Worm (Caenorhabditis elegans) whole organism, young adult: ENCODE data around the gene cdc-25.3.

Experiments
- B0336.3 ChIP-seq: fragments of 200-800 bp; sonication (Bioruptor generic); IDR thresholded peaks from 2 replicates; pipeline ENCODE4 v1.3.6; 2022; ENCODE audit warnings: missing genetic modification characterization, missing compliant biosample characterization
- C17E4.6 ChIP-seq: fragments of 200-800 bp; sonication (Bioruptor generic); IDR thresholded peaks from 2 replicates; pipeline ENCODE4 v1.3.6; 2022; ENCODE audit warnings: missing genetic modification reagents, missing genetic modification characterization, missing compliant biosample characterization
- D2030.7 ChIP-seq: fragments of 200-800 bp; sonication (Bioruptor generic); IDR thresholded peaks from 2 replicates; pipeline ENCODE4 v1.3.6; 2022; ENCODE audit warnings: missing genetic modification reagents, missing genetic modification characterization, missing compliant biosample characterization
- F52B5.7 ChIP-seq: sonication (generic microtip); optimal IDR thresholded peaks from 2 replicates; lab custom pipeline; 2016; ENCODE audit warnings: mild to moderate bottlenecking, missing genetic modification characterization, missing compliant biosample characterization
- F57C9.4 ChIP-seq: sonication (generic microtip); optimal IDR thresholded peaks from 2 replicates; lab custom pipeline; 2017; ENCODE audit warnings: mild to moderate bottlenecking, missing genetic modification characterization, missing compliant biosample characterization
- K11D2.4 ChIP-seq: fragments of 200-800 bp; sonication (Bioruptor generic); IDR thresholded peaks from 2 replicates; pipeline ENCODE4 v1.3.6; 2022; ENCODE audit warnings: missing genetic modification reagents, missing genetic modification characterization, missing compliant biosample characterization
- T07F8.4 ChIP-seq: sonication (generic microtip); optimal IDR thresholded peaks from 2 replicates; lab custom pipeline; 2016; ENCODE audit warnings: mild to moderate bottlenecking, missing genetic modification characterization, moderate library complexity, missing compliant biosample characterization
- Y53G8AR.9 ChIP-seq: fragments of 200-800 bp; sonication (Bioruptor generic); conservative IDR thresholded peaks from 2 replicates; pipeline ENCODE4 v1.3.6; 2022; ENCODE audit warnings: missing genetic modification reagents, missing genetic modification characterization, missing compliant biosample characterization
- Y67H2A.10 ChIP-seq: fragments of 200-800 bp; sonication (Bioruptor generic); conservative IDR thresholded peaks from 2 replicates; pipeline ENCODE4 v1.3.6; 2022; ENCODE audit warnings: missing genetic modification reagents, missing genetic modification characterization, missing compliant biosample characterization
- Y95B8A.8 ChIP-seq: fragments of 200-800 bp; sonication (Bioruptor generic); IDR thresholded peaks from 2 replicates; pipeline ENCODE4 v1.3.6; 2022; ENCODE audit warnings: missing genetic modification reagents, missing genetic modification characterization, missing compliant biosample characterization
- aptf-3 ChIP-seq: fragments of 200-800 bp; sonication (Bioruptor generic); IDR thresholded peaks from 2 replicates; pipeline ENCODE4 v1.3.6; 2022; ENCODE audit warnings: missing genetic modification characterization, missing compliant biosample characterization
- athp-1 ChIP-seq: sonication (generic microtip); optimal IDR thresholded peaks from 2 replicates; lab custom pipeline; 2017; ENCODE audit warnings: mild to moderate bottlenecking, missing genetic modification characterization, missing compliant biosample characterization
- attf-6 ChIP-seq: fragments of 200-800 bp; sonication (Bioruptor generic); IDR thresholded peaks from 2 replicates; pipeline ENCODE4 v1.3.6; 2022; ENCODE audit warnings: missing genetic modification reagents, missing genetic modification characterization, missing compliant biosample characterization
- bed-1 ChIP-seq: fragments of 200-800 bp; sonication (Bioruptor generic); IDR thresholded peaks from 2 replicates; pipeline ENCODE4 v1.3.6; 2022; ENCODE audit warnings: missing genetic modification reagents, missing genetic modification characterization, missing compliant biosample characterization
- bed-2 ChIP-seq: fragments of 200-800 bp; sonication (Bioruptor generic); IDR thresholded peaks from 2 replicates; pipeline ENCODE4 v1.3.6; 2022; ENCODE audit warnings: missing genetic modification reagents, missing genetic modification characterization, missing compliant biosample characterization
- cebp-1 ChIP-seq, 2 experiments: fragments of 200-800 bp in 1 of 2; sonication (Bioruptor generic) in 1 of 2; sonication (generic microtip) in 1 of 2; IDR thresholded peaks in 1 of 2; optimal IDR thresholded peaks in 1 of 2; 2 replicates each; pipeline versions ENCODE4 v1.3.6 to Lab custom; 2017 to 2022; ENCODE audit warnings: missing compliant biosample characterization in 2 of 2, missing genetic modification characterization in 2 of 2, mild to moderate bottlenecking in 1 of 2, missing genetic modification reagents in 1 of 2, moderate library complexity in 1 of 2
- cebp-2 ChIP-seq: fragments of 200-800 bp; sonication (Bioruptor generic); IDR thresholded peaks from 2 replicates; pipeline ENCODE4 v1.3.6; 2022; ENCODE audit warnings: missing genetic modification characterization, missing compliant biosample characterization
- ceh-100 ChIP-seq: fragments of 200-800 bp; sonication (Bioruptor generic); IDR thresholded peaks from 2 replicates; pipeline ENCODE4 v1.3.6; 2022; ENCODE audit warnings: missing genetic modification reagents, missing genetic modification characterization, missing compliant biosample characterization
- ceh-40 ChIP-seq: fragments of 200-800 bp; sonication (Bioruptor generic); IDR thresholded peaks from 2 replicates; pipeline ENCODE4 v1.3.6; 2022; ENCODE audit warnings: missing genetic modification characterization, missing compliant biosample characterization
- ceh-58 ChIP-seq: fragments of 200-800 bp; sonication (Bioruptor generic); IDR thresholded peaks from 2 replicates; pipeline ENCODE4 v1.3.6; 2022; ENCODE audit warnings: missing genetic modification characterization, missing compliant biosample characterization
- dpl-1 ChIP-seq: fragments of 150-350 bp; optimal IDR thresholded peaks from 2 replicates; lab custom pipeline; 2014; ENCODE audit warnings: missing biosample characterization, missing genetic modification reagents, missing genetic modification characterization
- egl-18 ChIP-seq: fragments of 200-800 bp; sonication (Bioruptor generic); IDR thresholded peaks from 2 replicates; pipeline ENCODE4 v1.3.6; 2022; ENCODE audit warnings: missing genetic modification reagents, missing genetic modification characterization, missing compliant biosample characterization
- egl-44 ChIP-seq: fragments of 200-800 bp; sonication (Bioruptor generic); IDR thresholded peaks from 2 replicates; pipeline ENCODE4 v1.3.6; 2022; ENCODE audit warnings: missing genetic modification reagents, missing genetic modification characterization, missing compliant biosample characterization
- ekl-4 ChIP-seq: fragments of 200-800 bp; sonication (Bioruptor generic); IDR thresholded peaks from 2 replicates; pipeline ENCODE4 v1.3.6; 2022; ENCODE audit warnings: missing genetic modification reagents, missing genetic modification characterization, missing compliant biosample characterization
- gei-17 ChIP-seq: fragments of 200-800 bp; sonication (Bioruptor generic); optimal IDR thresholded peaks from 2 replicates; lab custom pipeline; 2018; ENCODE audit warnings: mild to moderate bottlenecking, missing genetic modification characterization, missing compliant biosample characterization
- hlh-12 ChIP-seq: sonication (generic microtip); optimal IDR thresholded peaks from 2 replicates; lab custom pipeline; 2016; ENCODE audit warnings: missing genetic modification characterization, missing compliant biosample characterization
- hlh-26 ChIP-seq: fragments of 200-800 bp; sonication (Bioruptor generic); conservative IDR thresholded peaks from 2 replicates; pipeline ENCODE4 v1.3.6; 2022; ENCODE audit warnings: missing genetic modification reagents, missing genetic modification characterization, missing compliant biosample characterization
- hrde-1 ChIP-seq: sonication (generic microtip); optimal IDR thresholded peaks from 2 replicates; lab custom pipeline; 2016; ENCODE audit warnings: missing genetic modification characterization, mild to moderate bottlenecking, missing compliant biosample characterization, moderate library complexity, missing genotype, missing genetic modification reagents, borderline replicate concordance
- hsf-1 ChIP-seq: fragments of 200-800 bp; sonication (Bioruptor generic); IDR thresholded peaks from 2 replicates; pipeline ENCODE4 v1.3.6; 2022; ENCODE audit warnings: missing genetic modification reagents, missing genetic modification characterization, missing compliant biosample characterization
- lag-1 ChIP-seq: fragments of 200-800 bp; sonication (Bioruptor generic); IDR thresholded peaks from 2 replicates; pipeline ENCODE4 v1.3.6; 2022; ENCODE audit warnings: missing genetic modification reagents, missing genetic modification characterization, missing compliant biosample characterization
- let-607 ChIP-seq, 2 experiments: fragments of 200-800 bp in 1 of 2; sonication (Bioruptor generic) in 1 of 2; sonication (generic microtip) in 1 of 2; optimal IDR thresholded peaks; 2 replicates each; lab custom pipeline; 2016 to 2018; ENCODE audit warnings: mild to moderate bottlenecking in 2 of 2, missing compliant biosample characterization in 2 of 2, missing genetic modification characterization in 2 of 2, moderate library complexity in 2 of 2, missing genotype in 1 of 2
- lin-26 ChIP-seq: fragments of 200-800 bp; sonication (Bioruptor generic); IDR thresholded peaks from 2 replicates; pipeline ENCODE4 v1.3.6; 2022; ENCODE audit warnings: missing genetic modification reagents, missing genetic modification characterization, missing compliant biosample characterization
- lsl-1 ChIP-seq: fragments of 200-800 bp; sonication (Bioruptor generic); optimal IDR thresholded peaks from 2 replicates; lab custom pipeline; 2018; ENCODE audit warnings: mild to moderate bottlenecking, missing genetic modification characterization, moderate library complexity, missing compliant biosample characterization
- madf-3 ChIP-seq: fragments of 200-800 bp; sonication (Bioruptor generic); IDR thresholded peaks from 2 replicates; pipeline ENCODE4 v1.3.6; 2022; ENCODE audit warnings: missing genetic modification reagents, missing genetic modification characterization, missing compliant biosample characterization
- madf-6 ChIP-seq: fragments of 200-800 bp; sonication (Bioruptor generic); IDR thresholded peaks from 2 replicates; pipeline ENCODE4 v1.3.6; 2022; ENCODE audit warnings: missing genetic modification reagents, missing genetic modification characterization, missing compliant biosample characterization
- madf-8 ChIP-seq: fragments of 200-800 bp; sonication (Bioruptor generic); conservative IDR thresholded peaks from 2 replicates; pipeline ENCODE4 v1.3.6; 2022; ENCODE audit warnings: missing genetic modification reagents, missing genetic modification characterization, missing compliant biosample characterization
- nfya-1 ChIP-seq: sonication (generic microtip); optimal IDR thresholded peaks from 2 replicates; lab custom pipeline; 2017; ENCODE audit warnings: antibody characterized with exemption, missing compliant biosample characterization, missing genetic modification characterization, borderline replicate concordance; ENCODE audit not compliant: insufficient read depth
- nhr-27 ChIP-seq: fragments of 200-800 bp; sonication (Bioruptor generic); optimal IDR thresholded peaks from 2 replicates; lab custom pipeline; 2018; ENCODE audit warnings: mild to moderate bottlenecking, missing genetic modification characterization, moderate library complexity, missing compliant biosample characterization
- nhr-90 ChIP-seq: sonication (generic microtip); optimal IDR thresholded peaks from 2 replicates; lab custom pipeline; 2016; ENCODE audit warnings: missing genotype, mild to moderate bottlenecking, missing genetic modification characterization, missing compliant biosample characterization
- rcor-1 ChIP-seq: fragments of 200-800 bp; sonication (Bioruptor generic); IDR thresholded peaks from 2 replicates; pipeline ENCODE4 v1.3.6; 2022; ENCODE audit warnings: missing genetic modification reagents, missing genetic modification characterization, missing compliant biosample characterization
- sea-2 ChIP-seq: fragments of 200-800 bp; sonication (Bioruptor generic); IDR thresholded peaks from 2 replicates; pipeline ENCODE4 v1.3.6; 2022; ENCODE audit warnings: missing genetic modification characterization, missing compliant biosample characterization
- snpc-1.1 ChIP-seq: sonication (generic microtip); optimal IDR thresholded peaks from 2 replicates; lab custom pipeline; 2017; ENCODE audit warnings: missing genetic modification characterization, mild to moderate bottlenecking, missing compliant biosample characterization, antibody characterized with exemption, moderate library complexity, missing genotype, missing genetic modification reagents; ENCODE audit not compliant: insufficient read depth
- snpc-1.3 ChIP-seq: sonication (generic microtip); optimal IDR thresholded peaks from 2 replicates; lab custom pipeline; 2017; ENCODE audit warnings: missing genetic modification characterization, mild to moderate bottlenecking, missing compliant biosample characterization, antibody characterized with exemption, moderate library complexity, missing genotype, missing genetic modification reagents; ENCODE audit not compliant: insufficient read depth
- sptf-2 ChIP-seq: fragments of 200-800 bp; sonication (Bioruptor generic); optimal IDR thresholded peaks from 2 replicates; lab custom pipeline; 2018; ENCODE audit warnings: mild to moderate bottlenecking, missing genetic modification characterization, missing compliant biosample characterization
- unc-130 ChIP-seq: sonication (generic microtip); optimal IDR thresholded peaks from 2 replicates; lab custom pipeline; 2016; ENCODE audit warnings: missing genetic modification reagents, missing genetic modification characterization, missing compliant biosample characterization
- zfh-2 ChIP-seq: fragments of 200-800 bp; sonication (Bioruptor generic); conservative IDR thresholded peaks from 2 replicates; pipeline ENCODE4 v1.3.6; 2022; ENCODE audit warnings: missing genetic modification reagents, missing genetic modification characterization, missing compliant biosample characterization
- ztf-18 ChIP-seq: sonication (generic microtip); optimal IDR thresholded peaks from 2 replicates; lab custom pipeline; 2016; ENCODE audit warnings: missing genotype, mild to moderate bottlenecking, missing genetic modification characterization, missing compliant biosample characterization
- ztf-26 ChIP-seq: sonication (generic microtip); optimal IDR thresholded peaks from 2 replicates; lab custom pipeline; 2017; ENCODE audit warnings: missing genetic modification characterization, missing compliant biosample characterization

cdc-25.3 gene

ce11 chrIII:8956146-8956646 lies 38.5 kb upstream of the cdc-25.3 start, which contains the start of the genes ZK643.5 and ZK643.2:
Gene ZK643.5 (minus strand): TSS chrIII:8956196.
Gene ZK643.2 (plus strand): TSS chrIII:8956540.
- TF ChIP-seq lag-1 = no peak
- peak; percentile 63 for TF ChIP-seq dpl-1
- TF ChIP-seq madf-3 (GFP tag; lab: Robert Waterston, UW) = no peak
- no peak for TF ChIP-seq ekl-4 (GFP tag; lab: Robert Waterston, UW)
- TF ChIP-seq cebp-2 (GFP tag; lab: Robert Waterston, UW) = no peak
- peak; percentile 45; the same call in 1 of the 2 replicates for TF ChIP-seq D2030.7 (GFP tag; lab: Robert Waterston, UW)
- TF ChIP-seq Y53G8AR.9 (GFP tag; lab: Robert Waterston, UW) = no peak
- peak; percentile 74 for TF ChIP-seq athp-1 (tag; lab: Kevin White, UChicago)
- TF ChIP-seq C17E4.6 (GFP tag; lab: Robert Waterston, UW) = no peak
- no peak for TF ChIP-seq zfh-2 (GFP tag; lab: Robert Waterston, UW)
- no peak for TF ChIP-seq lin-26 (GFP tag; lab: Robert Waterston, UW)
- TF ChIP-seq bed-2 (GFP tag; lab: Robert Waterston, UW) = no peak
- TF ChIP-seq T07F8.4 = no peak
- TF ChIP-seq hlh-12 (tag; lab: Kevin White, UChicago) = no peak
- no peak for TF ChIP-seq Y95B8A.8 (GFP tag; lab: Robert Waterston, UW)
- TF ChIP-seq madf-6 = peak; percentile 70
- TF ChIP-seq attf-6 = no peak
- no peak for TF ChIP-seq ztf-26 (tag; lab: Kevin White, UChicago)
- no peak for TF ChIP-seq aptf-3
- TF ChIP-seq gei-17 (GFP tag; lab: Kevin White, UChicago) = no peak
- TF ChIP-seq lsl-1 = peak; percentile 74
- 0 out of 2 replicates have a peak, but pooled peaks have one; percentile 15 for TF ChIP-seq rcor-1 (GFP tag; lab: Robert Waterston, UW)
- peak; percentile 23 for TF ChIP-seq ztf-18
- TF ChIP-seq ceh-100 = no peak
- no peak for TF ChIP-seq nhr-27 (tag; lab: Kevin White, UChicago)
- TF ChIP-seq B0336.3 (GFP tag; lab: Robert Waterston, UW) = no peak
- peak; percentile 71 for TF ChIP-seq snpc-1.3 (tag; lab: Kevin White, UChicago)
- no peak for TF ChIP-seq cebp-1 (GFP tag; IDR thresholded peaks at IDR 0.05; lab: Robert Waterston, UW)
- peak; percentile 63 for TF ChIP-seq cebp-1 (tag; optimal IDR thresholded peaks at IDR 0.05; lab: Kevin White, UChicago)
- TF ChIP-seq nfya-1 (tag; lab: Kevin White, UChicago) = no peak
- no peak for TF ChIP-seq ceh-40 (GFP tag; lab: Robert Waterston, UW)
- no peak for TF ChIP-seq sea-2 (GFP tag; lab: Robert Waterston, UW)
- peak; percentile 26 for TF ChIP-seq snpc-1.1
- no peak for TF ChIP-seq bed-1 (GFP tag; lab: Robert Waterston, UW)
- TF ChIP-seq madf-8 (GFP tag; lab: Robert Waterston, UW) = peak; percentile 51
- TF ChIP-seq hsf-1 (GFP tag; lab: Robert Waterston, UW) = no peak
- TF ChIP-seq unc-130 (GFP tag; lab: Kevin White, UChicago) = no peak
- no peak for TF ChIP-seq Y67H2A.10 (GFP tag; lab: Robert Waterston, UW)
- no peak for TF ChIP-seq sptf-2 (GFP tag; lab: Kevin White, UChicago)
- TF ChIP-seq ceh-58 = no peak
- no peak for TF ChIP-seq nhr-90 (tag; lab: Kevin White, UChicago)
- TF ChIP-seq hlh-26 (GFP tag; lab: Robert Waterston, UW) = no peak
- TF ChIP-seq F57C9.4 = no peak
- no peak for TF ChIP-seq K11D2.4
- TF ChIP-seq egl-44 (GFP tag; lab: Robert Waterston, UW) = no peak
- TF ChIP-seq hrde-1 = no peak
- TF ChIP-seq egl-18 (GFP tag; lab: Robert Waterston, UW) = no peak
- no peak for TF ChIP-seq F52B5.7 (tag; lab: Kevin White, UChicago)
- no peak for TF ChIP-seq let-607 (tag; optimal IDR thresholded peaks at IDR 0.05; lab: Kevin White, UChicago)
